Worm (Caenorhabditis elegans) whole organism, midembryonic: ENCODE results near the gene hrpu-1.

Experiments
- klf-2 ChIP-seq: fragments of 200-800 bp; sonication (Bioruptor generic); conservative IDR thresholded peaks from 2 replicates; pipeline ENCODE4 v1.3.6; 2022; ENCODE audit warnings: missing genetic modification reagents, missing genetic modification characterization, missing compliant biosample characterization
- med-1 ChIP-seq: sonication (generic microtip); optimal IDR thresholded peaks from 2 replicates; lab custom pipeline; 2017; ENCODE audit warnings: missing genetic modification characterization, mild to moderate bottlenecking, missing compliant biosample characterization, antibody characterized with exemption, missing genetic modification reagents; ENCODE audit not compliant: insufficient read depth
- ref-1 ChIP-seq: fragments of 200-800 bp; sonication (Bioruptor generic); conservative IDR thresholded peaks from 2 replicates; pipeline ENCODE4 v1.3.6; 2022; ENCODE audit warnings: missing genetic modification reagents, missing genetic modification characterization, missing compliant biosample characterization
- ztf-23 ChIP-seq: fragments of 200-800 bp; sonication (Bioruptor generic); IDR thresholded peaks from 2 replicates; pipeline ENCODE4 v1.3.6; 2022; ENCODE audit warnings: missing genetic modification reagents, missing genetic modification characterization, missing compliant biosample characterization
- ztf-29 ChIP-seq: fragments of 200-800 bp; sonication (Bioruptor generic); IDR thresholded peaks from 2 replicates; pipeline ENCODE4 v1.3.6; 2022; ENCODE audit warnings: missing genetic modification reagents, missing genetic modification characterization, missing compliant biosample characterization

DNA sequence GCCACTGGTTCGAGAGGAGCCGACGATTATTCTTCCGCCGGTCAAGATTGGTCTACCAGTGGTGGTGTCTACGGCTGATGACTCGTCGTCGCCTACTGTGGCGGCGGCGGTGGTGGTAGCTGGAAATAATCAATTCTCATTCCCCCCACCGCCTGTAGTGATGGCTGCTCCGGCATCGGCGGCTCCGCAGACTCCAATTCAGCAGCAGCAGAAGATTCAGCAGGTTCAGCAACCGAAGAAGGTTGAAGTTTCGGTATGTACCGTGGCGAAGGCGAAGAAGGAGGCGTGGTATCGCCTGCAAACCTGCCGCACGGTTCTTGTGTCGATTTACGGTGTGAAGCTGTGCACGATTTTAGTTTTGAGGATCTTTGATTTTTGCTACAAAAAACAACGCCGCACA, 6.7 kb downstream of the hrpu-1 start:
- TF ChIP-seq med-1 (GFP tag; lab: Kevin White, UChicago) (no peak), ztf-23 (GFP tag; lab: Robert Waterston, UW) (no peak), klf-2 (GFP tag; lab: Robert Waterston, UW) (no peak), ref-1 (GFP tag; lab: Robert Waterston, UW) (no peak), ztf-29 (GFP tag; lab: Robert Waterston, UW) (no peak)
